Worm (Caenorhabditis elegans): ENCODE data around the gene T28C12.1.
A peak's percentile ranks its signal among the peaks of the same experiment; 100 is the strongest.

Gene T28C12.1

ce11 chrV:6335226-6335625 is 3.5 kb downstream of the T28C12.1 start:
- TF ChIP-seq swsn-7 (tag; optimal IDR thresholded peaks at IDR 0.05) (no peak), nhr-77 (tag; optimal IDR thresholded peaks at IDR 0.05) (no peak), skn-1 (tag; optimal IDR thresholded peaks at IDR 0.05) (no peak), lin-35 (GFP tag; optimal IDR thresholded peaks at IDR 0.05) (no peak), nhr-84 (tag; optimal IDR thresholded peaks at IDR 0.05) (no peak), pax-3 (tag; optimal IDR thresholded peaks at IDR 0.05) (no peak), nhr-47 (tag; optimal IDR thresholded peaks at IDR 0.05) (no peak), alr-1 (tag; optimal IDR thresholded peaks at IDR 0.05; ENCODE audit: borderline replicate concordance) (no peak), nhr-20 (tag; optimal IDR thresholded peaks at IDR 0.05) (no peak), efl-3 (GFP tag; optimal IDR thresholded peaks at IDR 0.05) (no peak), mdl-1 (tag; optimal IDR thresholded peaks at IDR 0.05) (no peak), aha-1 (tag; optimal IDR thresholded peaks at IDR 0.05) (no peak), xbp-1 (tag; optimal IDR thresholded peaks at IDR 0.05) (no peak), ztf-4 (tag; optimal IDR thresholded peaks at IDR 0.05) (no peak), lin-14 (GFP tag; optimal IDR thresholded peaks at IDR 0.05) (no peak), sup-37 (GFP tag; optimal IDR thresholded peaks at IDR 0.05) (no peak), hlh-17 (GFP tag; optimal IDR thresholded peaks at IDR 0.05; ENCODE audit: borderline replicate concordance) (no peak), sox-4 (tag; optimal IDR thresholded peaks at IDR 0.05) (no peak)

DNA sequence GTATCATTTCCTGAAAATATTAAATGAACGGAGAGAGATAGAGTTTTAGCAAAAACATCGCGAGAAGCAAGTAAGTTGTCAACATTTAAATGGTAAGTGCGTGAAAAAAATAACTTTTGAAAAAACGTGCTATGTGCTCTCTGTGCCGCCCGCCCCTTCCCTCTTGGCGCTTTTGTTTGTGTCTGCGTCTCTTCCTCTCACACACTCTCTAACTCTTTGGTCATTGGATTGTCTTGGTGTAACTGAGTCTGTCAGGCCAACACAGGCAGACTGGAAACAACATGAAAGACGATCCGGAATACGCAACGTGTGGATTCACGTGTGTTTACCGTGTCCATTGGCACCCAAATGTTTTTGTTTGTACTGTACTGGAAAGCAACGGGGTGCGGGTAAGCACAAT is 4.4 kb downstream of the T28C12.1 start, which contains the start of gene T28C12.6:
T28C12.6 (minus strand) TSS at position 12 of the 400 bp plus-strand sequence.
- TF ChIP-seq nhr-11 (tag; optimal IDR thresholded peaks at IDR 0.05) (no peak), efl-1 (optimal IDR thresholded peaks at IDR 0.05) (no peak), efl-1 (GFP tag; optimal IDR thresholded peaks at IDR 0.05 in 1 of 2) (peak in 1 of 2 experiments; percentile 87)

ce11 chrV:6341078-6341638 is 9.5 kb downstream of the T28C12.1 start:
- peak; percentile 49 for TF ChIP-seq fkh-10 (GFP tag; optimal IDR thresholded peaks at IDR 0.05)
- no peak for TF ChIP-seq mef-2 (tag; optimal IDR thresholded peaks at IDR 0.05)
- TF ChIP-seq lir-3 (tag; optimal IDR thresholded peaks at IDR 0.05; ENCODE audit: poor library complexity): no peak
- no peak for TF ChIP-seq ztf-4 (tag; optimal IDR thresholded peaks at IDR 0.05)
- TF ChIP-seq mdl-1 (tag; optimal IDR thresholded peaks at IDR 0.05): no peak
- TF ChIP-seq mep-1 (tag; optimal IDR thresholded peaks at IDR 0.05): no peak
- peak; percentile 43 for TF ChIP-seq nhr-71 (tag; optimal IDR thresholded peaks at IDR 0.05)
- no peak for TF ChIP-seq unc-86 (tag; optimal IDR thresholded peaks at IDR 0.05)
- TF ChIP-seq nhr-77 (tag; optimal IDR thresholded peaks at IDR 0.05): no peak
- no peak for TF ChIP-seq lin-39 (tag; optimal IDR thresholded peaks at IDR 0.05)
- TF ChIP-seq skn-1 (tag; optimal IDR thresholded peaks at IDR 0.05): no peak
- peak; percentile 89 for TF ChIP-seq lin-14 (GFP tag; optimal IDR thresholded peaks at IDR 0.05)
- TF ChIP-seq tbx-2 (tag; optimal IDR thresholded peaks at IDR 0.05): peak; percentile 9
- no peak for TF ChIP-seq unc-62 (GFP tag; optimal IDR thresholded peaks at IDR 0.05)
- TF ChIP-seq alr-1 (tag; optimal IDR thresholded peaks at IDR 0.05; ENCODE audit: borderline replicate concordance): no peak
- no peak for TF ChIP-seq hpl-2 (GFP tag; optimal IDR thresholded peaks at IDR 0.05)
- TF ChIP-seq nhr-47 (tag; optimal IDR thresholded peaks at IDR 0.05): peak; percentile 29
- peak in 1 of 2 experiments; percentile 33 for TF ChIP-seq lsy-2 (tag; optimal IDR thresholded peaks at IDR 0.05)
- no peak for TF ChIP-seq zip-4 (GFP tag; optimal IDR thresholded peaks at IDR 0.05)
- TF ChIP-seq isw-1 (GFP tag; IDR thresholded peaks at IDR 0.05): no peak
- TF ChIP-seq blmp-1 (tag; optimal IDR thresholded peaks at IDR 0.05): no peak
- no peak for TF ChIP-seq unc-98 (GFP tag; IDR thresholded peaks at IDR 0.05)
- TF ChIP-seq ceh-82 (tag; optimal IDR thresholded peaks at IDR 0.05): peak in 1 of 3 experiments; percentile 38
- TF ChIP-seq efl-1 (optimal IDR thresholded peaks at IDR 0.05): no peak
- TF ChIP-seq efl-1 (GFP tag; optimal IDR thresholded peaks at IDR 0.05 in 1 of 2): peak in 1 of 2 experiments; percentile 83
- TF ChIP-seq hlh-4 (tag; optimal IDR thresholded peaks at IDR 0.05): no peak
- no peak for TF ChIP-seq unc-30 (tag; optimal IDR thresholded peaks at IDR 0.05)
- no peak for TF ChIP-seq C34B4.2 (tag; optimal IDR thresholded peaks at IDR 0.05)
- TF ChIP-seq fkh-8 (tag; optimal IDR thresholded peaks at IDR 0.05): peak; percentile 1
- peak; percentile 15 for TF ChIP-seq snu-23 (GFP tag; optimal IDR thresholded peaks at IDR 0.05)
- TF ChIP-seq jun-1 (tag; optimal IDR thresholded peaks at IDR 0.05): no peak
- TF ChIP-seq nhr-84 (tag; optimal IDR thresholded peaks at IDR 0.05): no peak

Measured in whole organism, L1 larva.